Worm (Caenorhabditis elegans) whole organism, midembryonic: Measurements from ENCODE around the gene F09C6.10.

ENCODE experiments used
- klf-2 ChIP-seq: fragments of 200-800 bp; sonication (Bioruptor generic); conservative IDR thresholded peaks from 2 replicates; pipeline ENCODE4 v1.3.6; 2022; ENCODE audit warnings: missing genetic modification reagents, missing genetic modification characterization, missing compliant biosample characterization
- ztf-23 ChIP-seq: fragments of 200-800 bp; sonication (Bioruptor generic); IDR thresholded peaks from 2 replicates; pipeline ENCODE4 v1.3.6; 2022; ENCODE audit warnings: missing genetic modification reagents, missing genetic modification characterization, missing compliant biosample characterization

ce11 chrV:16918378-16918777 lies 2.4 kb upstream of the F09C6.10 start, which contains the start of the genes fbxa-206 and Y102A5C.2:
- no peak for TF ChIP-seq klf-2 (GFP tag; lab: Robert Waterston, UW)
- no peak for TF ChIP-seq ztf-23 (GFP tag; lab: Robert Waterston, UW)
